Fruit fly (Drosophila melanogaster) whole organism, embryonic: ENCODE measurements around the gene Sik2.

Experiments used
- CG10321 ChIP-seq: fragments of 200-800 bp; sonication (Bioruptor generic); IDR thresholded peaks from 2 replicates; pipeline ENCODE4 v1.3.6; 2022; ENCODE audit warnings: missing biosample characterization, missing genetic modification characterization
- CG11247 ChIP-seq: fragments of 200-800 bp; sonication (Bioruptor generic); IDR thresholded peaks from 2 replicates; pipeline ENCODE4 v1.3.6; 2022; ENCODE audit warnings: missing biosample characterization, missing genetic modification characterization
- Doc3 ChIP-seq: fragments of 200-800 bp; sonication (Bioruptor generic); IDR thresholded peaks from 3 replicates; pipeline ENCODE4 v1.3.6; 2022; ENCODE audit warnings: missing biosample characterization, missing genetic modification characterization; ENCODE audit not compliant: partially characterized antibody
- Taf1 ChIP-seq: fragments of 200-800 bp; sonication (Bioruptor generic); IDR thresholded peaks from 2 replicates; pipeline ENCODE4 v1.3.6; 2022; ENCODE audit warnings: missing biosample characterization, missing genetic modification characterization
- ci ChIP-seq: fragments of 200-800 bp; sonication (Bioruptor generic); IDR thresholded peaks from 3 replicates; pipeline ENCODE4 v1.3.6; 2022; ENCODE audit warnings: missing biosample characterization, missing genetic modification characterization
- ewg ChIP-seq: fragments of 200-800 bp; sonication (Bioruptor generic); optimal IDR thresholded peaks from 3 replicates; lab custom pipeline; 2017; ENCODE audit warnings: mild to moderate bottlenecking, missing biosample characterization, missing genetic modification reagents, missing genetic modification characterization
- fd102C ChIP-seq: fragments of 200-800 bp; sonication (Bioruptor generic); optimal IDR thresholded peaks from 2 replicates; lab custom pipeline; 2018; ENCODE audit warnings: missing biosample characterization, mild to moderate bottlenecking, missing genetic modification characterization, moderate library complexity
- gt ChIP-seq: fragments of 200-800 bp; sonication (Bioruptor generic); IDR thresholded peaks from 2 replicates; pipeline ENCODE4 v1.3.6; 2022; ENCODE audit warnings: missing biosample characterization, missing genetic modification characterization
- ken ChIP-seq: fragments of 200-800 bp; sonication (Bioruptor generic); IDR thresholded peaks from 3 replicates; pipeline ENCODE4 v1.3.6; 2022; ENCODE audit warnings: missing biosample characterization, missing genetic modification characterization
- onecut ChIP-seq: fragments of 200-800 bp; sonication (Bioruptor generic); IDR thresholded peaks from 2 replicates; pipeline ENCODE4 v1.3.6; 2022; ENCODE audit warnings: missing biosample characterization, missing genetic modification characterization

- TF ChIP-seq CG11247 (GFP tag; lab: Robert Waterston, UW) (no peak), Taf1 (GFP tag; lab: Robert Waterston, UW) (no peak), gt (GFP tag; lab: Robert Waterston, UW) (no peak), CG10321 (GFP tag; lab: Robert Waterston, UW) (no peak), fd102C (GFP tag; lab: Kevin White, UChicago) (no peak), onecut (GFP tag; lab: Robert Waterston, UW) (peak; percentile 24; the same call in 1 of the 2 replicates), ci (no peak), Doc3 (GFP tag; lab: Robert Waterston, UW) (no peak), ewg (GFP tag; lab: Kevin White, UChicago) (no peak), ken (GFP tag; lab: Robert Waterston, UW) (no peak)
These were observed 44.7 kb upstream of the Sik2 start for dm6 chrX:2106367-2106766.
